Worm (Caenorhabditis elegans) whole organism, L1 larva: ENCODE results near the gene mev-1.

Experiments
- aly-2 ChIP-seq: fragments of 150-350 bp; optimal IDR thresholded peaks from 2 replicates; lab custom pipeline; 2014; ENCODE audit warnings: missing biosample characterization, missing genetic modification characterization
- ama-1 ChIP-seq: fragments of 150-350 bp; optimal IDR thresholded peaks from 2 replicates; lab custom pipeline; 2014
- elt-2 ChIP-seq: sonication (generic microtip); optimal IDR thresholded peaks from 2 replicates; lab custom pipeline; 2016; ENCODE audit warnings: missing genetic modification characterization, mild to moderate bottlenecking, inconsistent platforms, missing compliant biosample characterization, missing genetic modification reagents
- lsy-2 ChIP-seq, 2 experiments: fragments of 150-350 bp; optimal IDR thresholded peaks; 2 replicates each; lab custom pipeline; 2014; ENCODE audit warnings: missing biosample characterization in 2 of 2, missing genetic modification characterization in 2 of 2
- mdl-1 ChIP-seq, 2 experiments: fragments of 150-350 bp; optimal IDR thresholded peaks; 2 replicates each; lab custom pipeline; 2014 to 2017; ENCODE audit warnings: missing biosample characterization in 2 of 2, missing genetic modification characterization in 2 of 2, inconsistent platforms in 1 of 2
- nhr-11 ChIP-seq: fragments of 150-350 bp; optimal IDR thresholded peaks from 2 replicates; lab custom pipeline; 2014; ENCODE audit warnings: missing biosample characterization, missing genetic modification characterization
- skn-1 ChIP-seq: fragments of 150-350 bp; optimal IDR thresholded peaks from 2 replicates; lab custom pipeline; 2014; ENCODE audit warnings: missing biosample characterization, missing genetic modification characterization
- snpc-4 ChIP-seq: fragments of 150-350 bp; optimal IDR thresholded peaks from 2 replicates; lab custom pipeline; 2014; ENCODE audit warnings: missing biosample characterization, missing genetic modification characterization
- unc-62 ChIP-seq: fragments of 150-350 bp; optimal IDR thresholded peaks from 2 replicates; lab custom pipeline; 2014; ENCODE audit warnings: missing biosample characterization, missing genetic modification reagents, missing genetic modification characterization
- ztf-11 ChIP-seq, 2 experiments: sonication (generic microtip); optimal IDR thresholded peaks; 2 replicates each; lab custom pipeline; 2016 to 2017; ENCODE audit warnings: missing genetic modification characterization in 2 of 2, missing biosample characterization in 1 of 2, missing compliant biosample characterization in 1 of 2

ce11 chrIII:10338992-10339852 lies 5.1 kb downstream of the mev-1 start:
- TF ChIP-seq ama-1 (lab: Kevin White, UChicago) (no peak), mdl-1 (tag; optimal IDR thresholded peaks at IDR 0.05; lab: Kevin White, UChicago) (no peak), lsy-2 (tag; optimal IDR thresholded peaks at IDR 0.05; lab: Kevin White, UChicago) (no peak), snpc-4 (tag; lab: Kevin White, UChicago) (no peak), elt-2 (tag; lab: Kevin White, UChicago) (no peak), nhr-11 (tag; lab: Kevin White, UChicago) (no peak), ztf-11 (tag; optimal IDR thresholded peaks at IDR 0.05; lab: Kevin White, UChicago) (no peak), skn-1 (tag; lab: Kevin White, UChicago) (no peak), unc-62 (no peak), aly-2 (tag; lab: Kevin White, UChicago) (no peak)
